Worm (Caenorhabditis elegans) whole organism, mixed stage, embryonic: ENCODE measurements around the gene Y116A8C.469.

Experiments used
- drap-1 ChIP-seq: fragments of 200-800 bp; sonication (Bioruptor generic); optimal IDR thresholded peaks from 3 replicates; lab custom pipeline; 2018; ENCODE audit warnings: mild to moderate bottlenecking, missing genetic modification characterization, missing compliant biosample characterization
- elt-3 ChIP-seq: fragments of 150-350 bp; optimal IDR thresholded peaks from 2 replicates; lab custom pipeline; 2014; ENCODE audit warnings: missing biosample characterization, missing genetic modification characterization
- lin-13 ChIP-seq: fragments of 150-350 bp; optimal IDR thresholded peaks from 2 replicates; lab custom pipeline; 2014; ENCODE audit warnings: missing biosample characterization, missing genetic modification characterization
- lsy-2 ChIP-seq: fragments of 150-350 bp; optimal IDR thresholded peaks from 2 replicates; lab custom pipeline; 2014; ENCODE audit warnings: missing biosample characterization, missing genetic modification characterization
- mab-5 ChIP-seq: fragments of 150-350 bp; optimal IDR thresholded peaks from 2 replicates; lab custom pipeline; 2014; ENCODE audit warnings: missing biosample characterization, missing genetic modification characterization
- mep-1 ChIP-seq: fragments of 150-350 bp; optimal IDR thresholded peaks from 2 replicates; lab custom pipeline; 2017; ENCODE audit warnings: missing biosample characterization, missing genetic modification reagents, missing genetic modification characterization, inconsistent platforms
- nhr-12 ChIP-seq: fragments of 150-350 bp; optimal IDR thresholded peaks from 2 replicates; lab custom pipeline; 2014; ENCODE audit warnings: missing biosample characterization, missing genetic modification characterization
- nhr-2 ChIP-seq: fragments of 150-350 bp; optimal IDR thresholded peaks from 2 replicates; lab custom pipeline; 2014; ENCODE audit warnings: missing biosample characterization, missing genetic modification characterization
- nhr-28 ChIP-seq: fragments of 150-350 bp; optimal IDR thresholded peaks from 2 replicates; lab custom pipeline; 2014; ENCODE audit warnings: missing biosample characterization, missing genetic modification characterization
- nhr-76 ChIP-seq: sonication (generic microtip); optimal IDR thresholded peaks from 2 replicates; lab custom pipeline; 2017; ENCODE audit warnings: missing biosample characterization, missing genetic modification characterization
- snpc-4 ChIP-seq: fragments of 150-350 bp; optimal IDR thresholded peaks from 2 replicates; lab custom pipeline; 2014; ENCODE audit warnings: missing biosample characterization, missing genetic modification characterization
- tbx-8 ChIP-seq: fragments of 200-800 bp; sonication (Bioruptor generic); optimal IDR thresholded peaks from 2 replicates; lab custom pipeline; 2018; ENCODE audit warnings: mild to moderate bottlenecking, missing genetic modification characterization, moderate library complexity, missing compliant biosample characterization
- unc-62 ChIP-seq: fragments of 150-350 bp; optimal IDR thresholded peaks from 2 replicates; lab custom pipeline; 2014; ENCODE audit warnings: missing biosample characterization, missing genetic modification reagents, missing genetic modification characterization
- ztf-11 ChIP-seq: fragments of 150-350 bp; optimal IDR thresholded peaks from 2 replicates; lab custom pipeline; 2014; ENCODE audit warnings: missing biosample characterization, missing genetic modification characterization

DNA sequence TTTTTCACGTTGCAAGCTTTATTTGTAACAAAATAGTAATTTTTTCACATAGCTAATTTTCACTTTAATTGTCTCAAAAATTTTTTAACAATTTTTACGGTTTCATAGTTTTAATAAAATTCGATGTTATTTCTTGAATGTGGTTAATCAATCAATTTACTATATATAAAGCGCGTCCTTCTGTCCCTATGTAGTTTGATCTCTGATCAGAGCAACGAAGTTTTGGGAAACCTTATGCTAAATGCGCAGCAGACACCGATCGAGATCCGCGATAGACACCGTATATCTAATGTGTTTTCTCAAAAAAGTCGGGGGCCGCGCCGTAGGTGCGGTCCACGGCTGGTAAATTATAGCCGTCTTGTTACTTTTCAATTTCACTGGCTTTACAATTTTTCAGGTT, 29.2 kb downstream of the Y116A8C.469 start:
- TF ChIP-seq mep-1 (tag; lab: Kevin White, UChicago): no peak
- no peak for TF ChIP-seq elt-3
- no peak for TF ChIP-seq nhr-28 (tag; lab: Kevin White, UChicago)
- no peak for TF ChIP-seq drap-1 (GFP tag; lab: Kevin White, UChicago)
- TF ChIP-seq snpc-4 (tag; lab: Kevin White, UChicago): no peak
- TF ChIP-seq nhr-2: no peak
- no peak for TF ChIP-seq lsy-2
- TF ChIP-seq lin-13 (tag; lab: Kevin White, UChicago): no peak
- TF ChIP-seq nhr-12 (tag; lab: Kevin White, UChicago): no peak
- TF ChIP-seq ztf-11 (tag; lab: Kevin White, UChicago): no peak
- no peak for TF ChIP-seq tbx-8 (GFP tag; lab: Kevin White, UChicago)
- no peak for TF ChIP-seq mab-5 (tag; lab: Kevin White, UChicago)
- no peak for TF ChIP-seq nhr-76 (tag; lab: Kevin White, UChicago)
- TF ChIP-seq unc-62 (GFP tag; lab: Kevin White, UChicago): no peak
